Worm (Caenorhabditis elegans): ENCODE results near the gene C38C3.4.

ce11 chrV:1432500-1433418, 49.1 kb upstream of the C38C3.4 start:
- TF ChIP-seq lsy-2 (tag; optimal IDR thresholded peaks at IDR 0.05), result no peak
- no peak for TF ChIP-seq snpc-4 (tag; optimal IDR thresholded peaks at IDR 0.05)
- no peak for TF ChIP-seq skn-1 (tag; optimal IDR thresholded peaks at IDR 0.05)
- TF ChIP-seq mab-5 (tag; optimal IDR thresholded peaks at IDR 0.05), result no peak
- no peak for TF ChIP-seq mdl-1 (tag; optimal IDR thresholded peaks at IDR 0.05)
- no peak for TF ChIP-seq elt-1 (tag; optimal IDR thresholded peaks at IDR 0.05)
- TF ChIP-seq ztf-4 (tag; optimal IDR thresholded peaks at IDR 0.05), result no peak
- TF ChIP-seq unc-62 (GFP tag; optimal IDR thresholded peaks at IDR 0.05), result no peak
